Worm (Caenorhabditis elegans) whole organism, early embryonic: ENCODE results near the gene srm-5.

Source experiments
- B0310.2 ChIP-seq: sonication (generic microtip); optimal IDR thresholded peaks from 2 replicates; lab custom pipeline; 2016; ENCODE audit warnings: mild to moderate bottlenecking, missing genetic modification characterization, missing compliant biosample characterization
- F13C5.2 ChIP-seq: sonication (generic microtip); optimal IDR thresholded peaks from 2 replicates; lab custom pipeline; 2017; ENCODE audit warnings: mild to moderate bottlenecking, missing genetic modification characterization, inconsistent platforms, missing compliant biosample characterization
- aly-1 ChIP-seq: sonication (generic microtip); optimal IDR thresholded peaks from 2 replicates; lab custom pipeline; 2016; ENCODE audit warnings: missing genetic modification characterization, missing compliant biosample characterization
- ama-1 ChIP-seq: fragments of 150-350 bp; optimal IDR thresholded peaks from 2 replicates; lab custom pipeline; 2014
- ceh-13 ChIP-seq: fragments of 200-800 bp; sonication (Bioruptor generic); optimal IDR thresholded peaks from 2 replicates; lab custom pipeline; 2018; ENCODE audit warnings: mild to moderate bottlenecking, missing genetic modification characterization, missing compliant biosample characterization
- flt-1 ChIP-seq: fragments of 200-800 bp; sonication (Bioruptor generic); IDR thresholded peaks from 2 replicates; pipeline ENCODE4 v1.3.6; 2022; ENCODE audit warnings: missing genetic modification characterization, missing compliant biosample characterization
- hmbx-1 ChIP-seq: sonication (generic microtip); optimal IDR thresholded peaks from 2 replicates; lab custom pipeline; 2016; ENCODE audit warnings: mild to moderate bottlenecking, missing genetic modification characterization, missing compliant biosample characterization
- hmg-4 ChIP-seq: fragments of 200-800 bp; sonication (Bioruptor generic); optimal IDR thresholded peaks from 2 replicates; lab custom pipeline; 2018; ENCODE audit warnings: mild to moderate bottlenecking, missing genetic modification characterization, missing compliant biosample characterization
- hnd-1 ChIP-seq: sonication (generic microtip); optimal IDR thresholded peaks from 2 replicates; lab custom pipeline; 2016; ENCODE audit warnings: missing genetic modification characterization, missing compliant biosample characterization
- scrt-1 ChIP-seq: fragments of 200-800 bp; sonication (Bioruptor generic); IDR thresholded peaks from 2 replicates; pipeline ENCODE4 v1.3.6; 2022; ENCODE audit warnings: missing genetic modification characterization, missing compliant biosample characterization
- tbx-11 ChIP-seq: fragments of 200-800 bp; sonication (Bioruptor generic); IDR thresholded peaks from 2 replicates; pipeline ENCODE4 v1.3.6; 2022; ENCODE audit warnings: missing genetic modification characterization, missing compliant biosample characterization

ce11 chrV:14334901-14335300 lies at the start of gene srm-5:
- no peak for TF ChIP-seq flt-1 (GFP tag; lab: Robert Waterston, UW)
- no peak for TF ChIP-seq ama-1 (lab: Kevin White, UChicago)
- no peak for TF ChIP-seq hmbx-1 (tag; lab: Kevin White, UChicago)
- no peak for TF ChIP-seq ceh-13 (GFP tag; lab: Kevin White, UChicago)
- TF ChIP-seq hnd-1 (tag; lab: Kevin White, UChicago): no peak
- TF ChIP-seq B0310.2 (tag; lab: Kevin White, UChicago): no peak
- TF ChIP-seq aly-1: no peak
- no peak for TF ChIP-seq tbx-11 (GFP tag; lab: Robert Waterston, UW)
- TF ChIP-seq F13C5.2 (tag; lab: Kevin White, UChicago): no peak
- TF ChIP-seq scrt-1 (GFP tag; lab: Robert Waterston, UW): no peak
- TF ChIP-seq hmg-4 (GFP tag; lab: Kevin White, UChicago): no peak
